Fruit fly (Drosophila melanogaster): ENCODE measurements around the gene cal1.
A peak's percentile ranks its signal among the peaks of the same experiment; 100 is the strongest.

cal1 gene

DNA sequence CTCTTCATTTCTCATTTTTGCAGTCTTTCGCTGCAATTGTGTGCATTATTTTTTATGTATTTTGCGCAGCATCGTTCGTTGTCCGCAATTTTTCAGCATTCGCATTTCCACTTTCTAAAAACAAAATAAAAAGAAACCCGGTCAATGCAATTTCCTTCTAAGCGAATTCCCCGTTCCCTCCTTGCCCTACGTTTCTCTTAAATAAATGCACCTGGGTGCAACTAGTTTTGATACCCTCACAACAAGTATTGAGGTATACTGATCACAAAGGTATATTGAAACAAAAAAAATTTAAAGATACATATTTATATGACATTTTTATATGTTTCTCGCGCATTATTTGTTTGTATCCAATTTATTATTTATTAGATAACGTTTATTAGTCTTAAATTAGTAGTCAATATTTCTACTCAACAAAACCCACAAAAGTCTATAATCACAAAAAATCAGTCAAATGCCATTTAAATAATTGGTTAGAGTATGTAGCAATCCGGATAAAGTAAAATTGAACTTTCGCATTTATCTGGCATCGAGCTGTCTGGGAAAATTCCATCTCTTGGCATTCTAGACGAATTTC, 6.6 kb upstream of the cal1 start (continued):
- TF ChIP-seq CG8944 (GFP tag; optimal IDR thresholded peaks at IDR 0.05) (no peak), CG6254 (GFP tag; optimal IDR thresholded peaks at IDR 0.05) (peak; percentile 9), vnd (GFP tag; IDR thresholded peaks at IDR 0.05; ENCODE audit: partially characterized antibody) (no peak), CG32767 (GFP tag; IDR thresholded peaks at IDR 0.05) (no peak), CG3065 (GFP tag; optimal IDR thresholded peaks at IDR 0.05) (no peak), CG11504 (tag; optimal IDR thresholded peaks at IDR 0.05) (peak; percentile 54), Eip74EF (GFP tag; optimal IDR thresholded peaks at IDR 0.05) (no peak), CG13296 (GFP tag; optimal IDR thresholded peaks at IDR 0.05) (no peak), CG12942 (GFP tag; optimal IDR thresholded peaks at IDR 0.05) (no peak), Lim3 (GFP tag; IDR thresholded peaks at IDR 0.05) (no peak), onecut (GFP tag; IDR thresholded peaks at IDR 0.05) (no peak), CG12299 (tag; optimal IDR thresholded peaks at IDR 0.05) (no peak), pb (GFP tag; optimal IDR thresholded peaks at IDR 0.05) (no peak), CG2202 (tag; optimal IDR thresholded peaks at IDR 0.05) (no peak), nerfin-1 (tag; optimal IDR thresholded peaks at IDR 0.05) (peak; percentile 4), gcm (GFP tag; optimal IDR thresholded peaks at IDR 0.05) (no peak), gfzf (GFP tag; optimal IDR thresholded peaks at IDR 0.05) (no peak), Poxn (GFP tag; IDR thresholded peaks at IDR 0.05) (no peak), CG10209 (GFP tag; optimal IDR thresholded peaks at IDR 0.05) (no peak), zen2 (GFP tag; IDR thresholded peaks at IDR 0.05; ENCODE audit: partially characterized antibody) (no peak), CG15601 (tag; optimal IDR thresholded peaks at IDR 0.05) (peak; percentile 25), Ssrp (tag; optimal IDR thresholded peaks at IDR 0.05) (peak; percentile 42), phol (tag; optimal IDR thresholded peaks at IDR 0.05) (peak; percentile 34), CG6791 (GFP tag; IDR thresholded peaks at IDR 0.05; ENCODE audit: partially characterized antibody) (no peak), bab2 (GFP tag; optimal IDR thresholded peaks at IDR 0.05) (no peak), sc (optimal IDR thresholded peaks at IDR 0.05) (no peak), sc (GFP tag; optimal IDR thresholded peaks at IDR 0.05) (peak; percentile 6), Awh (GFP tag; IDR thresholded peaks at IDR 0.05) (no peak), chinmo (GFP tag; IDR thresholded peaks at IDR 0.05; ENCODE audit: partially characterized antibody) (no peak), CG10959 (GFP tag; IDR thresholded peaks at IDR 0.05) (no peak), bsh (GFP tag; optimal IDR thresholded peaks at IDR 0.05) (peak; percentile 51 to 60), Ptx1 (GFP tag; IDR thresholded peaks at IDR 0.05) (no peak; the same call in 1 of the 2 replicates), HLHmδ (GFP tag; optimal IDR thresholded peaks at IDR 0.05) (no peak), ro (GFP tag; IDR thresholded peaks at IDR 0.05) (no peak), Drgx (GFP tag; IDR thresholded peaks at IDR 0.05) (peak; percentile 84), CrebB (tag; optimal IDR thresholded peaks at IDR 0.05) (no peak), ab (GFP tag; optimal IDR thresholded peaks at IDR 0.05) (no peak), CG10147 (GFP tag; optimal IDR thresholded peaks at IDR 0.05) (no peak), mam (GFP tag; optimal IDR thresholded peaks at IDR 0.05) (no peak), so (GFP tag; IDR thresholded peaks at IDR 0.05) (no peak), NFAT (GFP tag; IDR thresholded peaks at IDR 0.05) (no peak), pnt (GFP tag; optimal IDR thresholded peaks at IDR 0.05) (no peak), zfh1 (GFP tag; IDR thresholded peaks at IDR 0.05) (no peak), lola (GFP tag; optimal IDR thresholded peaks at IDR 0.05) (peak in 1 of 3 experiments; percentile 35), wor (GFP tag; IDR thresholded peaks at IDR 0.05) (no peak), CG2120 (GFP tag; optimal IDR thresholded peaks at IDR 0.05) (no peak), pan (optimal IDR thresholded peaks at IDR 0.05) (no peak), pan (GFP tag; optimal IDR thresholded peaks at IDR 0.05 in 1 of 2, IDR thresholded peaks at IDR 0.05 in 1 of 2) (no peak), CG2712 (tag; optimal IDR thresholded peaks at IDR 0.05) (peak; percentile 57), trh (GFP tag; optimal IDR thresholded peaks at IDR 0.05) (no peak), gsb (GFP tag; IDR thresholded peaks at IDR 0.05) (no peak)

Data from whole organism, embryonic.